Worm (Caenorhabditis elegans) whole organism, L1 larva: ENCODE data around the gene cyn-9.

Experiments
- C04F5.9 ChIP-seq: sonication (generic microtip); optimal IDR thresholded peaks from 2 replicates; lab custom pipeline; 2016; ENCODE audit warnings: missing genetic modification characterization, missing compliant biosample characterization
- C16A3.4 ChIP-seq: fragments of 150-350 bp; optimal IDR thresholded peaks from 2 replicates; lab custom pipeline; 2014; ENCODE audit warnings: missing biosample characterization, missing genetic modification characterization
- C34B4.2 ChIP-seq: sonication (generic microtip); optimal IDR thresholded peaks from 2 replicates; lab custom pipeline; 2017; ENCODE audit warnings: mild to moderate bottlenecking, missing genetic modification characterization, missing compliant biosample characterization
- F16B12.6 ChIP-seq: fragments of 150-350 bp; optimal IDR thresholded peaks from 2 replicates; lab custom pipeline; 2014; ENCODE audit warnings: missing biosample characterization, missing genetic modification characterization
- alr-1 ChIP-seq: fragments of 200-800 bp; sonication (Bioruptor generic); optimal IDR thresholded peaks from 2 replicates; lab custom pipeline; 2018; ENCODE audit warnings: borderline replicate concordance, mild to moderate bottlenecking, missing genetic modification characterization, missing compliant biosample characterization
- aly-2 ChIP-seq: fragments of 150-350 bp; optimal IDR thresholded peaks from 2 replicates; lab custom pipeline; 2014; ENCODE audit warnings: missing biosample characterization, missing genetic modification characterization
- ceh-63 ChIP-seq: fragments of 200-800 bp; sonication (Bioruptor generic); optimal IDR thresholded peaks from 2 replicates; lab custom pipeline; 2018; ENCODE audit warnings: mild to moderate bottlenecking, missing genetic modification characterization, missing compliant biosample characterization
- dsc-1 ChIP-seq: sonication (generic microtip); optimal IDR thresholded peaks from 2 replicates; lab custom pipeline; 2016; ENCODE audit warnings: mild to moderate bottlenecking, missing genetic modification characterization, missing compliant biosample characterization
- efl-3 ChIP-seq: fragments of 200-800 bp; sonication (Bioruptor generic); optimal IDR thresholded peaks from 2 replicates; lab custom pipeline; 2018; ENCODE audit warnings: mild to moderate bottlenecking, missing genetic modification characterization, missing compliant biosample characterization
- egl-13 ChIP-seq: sonication (generic microtip); optimal IDR thresholded peaks from 2 replicates; lab custom pipeline; 2016; ENCODE audit warnings: missing genotype, missing genetic modification reagents, missing genetic modification characterization, missing compliant biosample characterization
- egl-27 ChIP-seq, 2 experiments: fragments of 150-350 bp in 1 of 2; sonication (generic microtip); optimal IDR thresholded peaks; 3 replicates each; lab custom pipeline; 2017 to 2018; ENCODE audit warnings: missing biosample characterization in 2 of 2, missing genetic modification characterization in 2 of 2, missing genetic modification reagents in 2 of 2
- elt-2 ChIP-seq: sonication (generic microtip); optimal IDR thresholded peaks from 2 replicates; lab custom pipeline; 2016; ENCODE audit warnings: missing genetic modification characterization, mild to moderate bottlenecking, inconsistent platforms, missing compliant biosample characterization, missing genetic modification reagents
- ets-5 ChIP-seq: fragments of 200-800 bp; sonication (Bioruptor generic); IDR thresholded peaks from 2 replicates; pipeline ENCODE4 v1.3.6; 2022; ENCODE audit warnings: missing genetic modification characterization, missing compliant biosample characterization
- fkh-10 ChIP-seq: sonication (generic microtip); optimal IDR thresholded peaks from 2 replicates; lab custom pipeline; 2017; ENCODE audit warnings: missing biosample characterization, missing genetic modification reagents, missing genetic modification characterization
- fkh-4 ChIP-seq: sonication (generic microtip); optimal IDR thresholded peaks from 2 replicates; lab custom pipeline; 2016; ENCODE audit warnings: missing compliant biosample characterization, missing genetic modification characterization, borderline replicate concordance
- grh-1 ChIP-seq: fragments of 200-800 bp; sonication (Bioruptor generic); IDR thresholded peaks from 2 replicates; pipeline ENCODE4 v1.3.6; 2022; ENCODE audit warnings: missing genetic modification reagents, missing genetic modification characterization, missing compliant biosample characterization
- hlh-17 ChIP-seq: fragments of 200-800 bp; sonication (Bioruptor generic); optimal IDR thresholded peaks from 2 replicates; lab custom pipeline; 2018; ENCODE audit warnings: missing genetic modification characterization, mild to moderate bottlenecking, missing compliant biosample characterization, moderate library complexity, borderline replicate concordance
- hlh-4 ChIP-seq: sonication (generic microtip); optimal IDR thresholded peaks from 2 replicates; lab custom pipeline; 2016; ENCODE audit warnings: mild to moderate bottlenecking, missing genetic modification characterization, missing compliant biosample characterization
- irx-1 ChIP-seq: sonication (generic microtip); optimal IDR thresholded peaks from 2 replicates; lab custom pipeline; 2016; ENCODE audit warnings: missing genetic modification characterization, missing compliant biosample characterization
- isw-1 ChIP-seq: fragments of 200-800 bp; sonication (Bioruptor generic); IDR thresholded peaks from 2 replicates; pipeline ENCODE4 v1.3.6; 2022; ENCODE audit warnings: missing genetic modification characterization, missing compliant biosample characterization
- jun-1 ChIP-seq: fragments of 150-350 bp; optimal IDR thresholded peaks from 2 replicates; lab custom pipeline; 2014; ENCODE audit warnings: missing biosample characterization, missing genetic modification reagents, missing genetic modification characterization
- lin-15B ChIP-seq: fragments of 150-350 bp; sonication (generic microtip); optimal IDR thresholded peaks from 3 replicates; lab custom pipeline; 2014; ENCODE audit warnings: missing biosample characterization, missing genetic modification characterization
- lin-35 ChIP-seq, 2 experiments: fragments of 150-350 bp; optimal IDR thresholded peaks; 2 replicates each; lab custom pipeline; 2014; ENCODE audit warnings: missing biosample characterization in 2 of 2, missing genetic modification characterization in 2 of 2, missing genetic modification reagents in 2 of 2
- lin-39 ChIP-seq: fragments of 150-350 bp; optimal IDR thresholded peaks from 2 replicates; lab custom pipeline; 2014; ENCODE audit warnings: missing biosample characterization, missing genetic modification reagents, missing genetic modification characterization
- lir-3 ChIP-seq: sonication (generic microtip); optimal IDR thresholded peaks from 2 replicates; lab custom pipeline; 2016; ENCODE audit warnings: mild to moderate bottlenecking, missing genetic modification characterization, moderate library complexity, missing compliant biosample characterization; ENCODE audit not compliant: poor library complexity
- lsy-2 ChIP-seq, 2 experiments: fragments of 150-350 bp; optimal IDR thresholded peaks; 2 replicates each; lab custom pipeline; 2014; ENCODE audit warnings: missing biosample characterization in 2 of 2, missing genetic modification characterization in 2 of 2
- mab-9 ChIP-seq: fragments of 200-800 bp; sonication (Bioruptor generic); IDR thresholded peaks from 2 replicates; pipeline ENCODE4 v1.3.6; 2022; ENCODE audit warnings: missing genetic modification reagents, missing genetic modification characterization, missing compliant biosample characterization
- mdl-1 ChIP-seq, 2 experiments: fragments of 150-350 bp; optimal IDR thresholded peaks; 2 replicates each; lab custom pipeline; 2014 to 2017; ENCODE audit warnings: missing biosample characterization in 2 of 2, missing genetic modification characterization in 2 of 2, inconsistent platforms in 1 of 2
- mep-1 ChIP-seq: fragments of 150-350 bp; optimal IDR thresholded peaks from 2 replicates; lab custom pipeline; 2014; ENCODE audit warnings: missing biosample characterization, missing genetic modification characterization
- nhr-11 ChIP-seq: fragments of 150-350 bp; optimal IDR thresholded peaks from 2 replicates; lab custom pipeline; 2014; ENCODE audit warnings: missing biosample characterization, missing genetic modification characterization
- nhr-12 ChIP-seq: sonication (generic microtip); optimal IDR thresholded peaks from 2 replicates; lab custom pipeline; 2017; ENCODE audit warnings: missing biosample characterization, missing genetic modification characterization
- nhr-19 ChIP-seq: fragments of 200-800 bp; sonication (Bioruptor generic); conservative IDR thresholded peaks from 2 replicates; pipeline ENCODE4 v1.3.6; 2022; ENCODE audit warnings: missing genetic modification characterization, missing compliant biosample characterization
- nhr-237 ChIP-seq: fragments of 150-350 bp; optimal IDR thresholded peaks from 2 replicates; lab custom pipeline; 2014; ENCODE audit warnings: missing biosample characterization, missing genetic modification characterization
- nhr-28 ChIP-seq: fragments of 150-350 bp; optimal IDR thresholded peaks from 2 replicates; lab custom pipeline; 2014; ENCODE audit warnings: missing biosample characterization, missing genetic modification characterization
- nhr-47 ChIP-seq: sonication (generic microtip); optimal IDR thresholded peaks from 2 replicates; lab custom pipeline; 2016; ENCODE audit warnings: mild to moderate bottlenecking, missing genetic modification characterization, moderate library complexity, missing compliant biosample characterization
- nhr-71 ChIP-seq: sonication (generic microtip); optimal IDR thresholded peaks from 2 replicates; lab custom pipeline; 2016; ENCODE audit warnings: mild to moderate bottlenecking, missing genetic modification characterization, moderate library complexity, missing compliant biosample characterization
- nhr-77 ChIP-seq: fragments of 150-350 bp; optimal IDR thresholded peaks from 2 replicates; lab custom pipeline; 2014; ENCODE audit warnings: missing biosample characterization, missing genetic modification characterization
- nhr-85 ChIP-seq: sonication (generic microtip); peaks from one replicate; lab custom pipeline; 2016; ENCODE audit warnings: missing genetic modification characterization, inconsistent platforms, missing compliant biosample characterization
- pag-3 ChIP-seq: sonication (generic microtip); optimal IDR thresholded peaks from 2 replicates; lab custom pipeline; 2017; ENCODE audit warnings: missing genetic modification characterization, mild to moderate bottlenecking, missing compliant biosample characterization, antibody characterized with exemption, borderline replicate concordance; ENCODE audit not compliant: insufficient read depth
- pax-3 ChIP-seq: fragments of 200-800 bp; sonication (Bioruptor generic); optimal IDR thresholded peaks from 2 replicates; lab custom pipeline; 2018; ENCODE audit warnings: mild to moderate bottlenecking, missing genetic modification characterization, moderate library complexity, missing compliant biosample characterization
- pqm-1 ChIP-seq: sonication (generic microtip); optimal IDR thresholded peaks from 3 replicates; lab custom pipeline; 2017; ENCODE audit warnings: missing biosample characterization, missing genetic modification characterization
- rnt-1 ChIP-seq: sonication (generic microtip); optimal IDR thresholded peaks from 2 replicates; lab custom pipeline; 2016; ENCODE audit warnings: mild to moderate bottlenecking, missing genetic modification characterization, moderate library complexity, missing compliant biosample characterization
- snu-23 ChIP-seq: sonication (generic microtip); optimal IDR thresholded peaks from 2 replicates; lab custom pipeline; 2016; ENCODE audit warnings: missing genetic modification characterization, missing compliant biosample characterization
- sptf-1 ChIP-seq: fragments of 150-350 bp; optimal IDR thresholded peaks from 2 replicates; lab custom pipeline; 2014; ENCODE audit warnings: missing biosample characterization, missing genetic modification characterization
- sup-37 ChIP-seq: fragments of 200-800 bp; sonication (Bioruptor generic); optimal IDR thresholded peaks from 2 replicates; lab custom pipeline; 2018; ENCODE audit warnings: mild to moderate bottlenecking, missing genetic modification characterization, missing compliant biosample characterization
- swsn-7 ChIP-seq: sonication (generic microtip); optimal IDR thresholded peaks from 2 replicates; lab custom pipeline; 2016; ENCODE audit warnings: missing genetic modification characterization, missing compliant biosample characterization
- tlp-1 ChIP-seq: fragments of 150-350 bp; optimal IDR thresholded peaks from 2 replicates; lab custom pipeline; 2014; ENCODE audit warnings: missing biosample characterization, missing genetic modification characterization
- unc-30 ChIP-seq: sonication (generic microtip); optimal IDR thresholded peaks from 2 replicates; lab custom pipeline; 2017; ENCODE audit warnings: missing biosample characterization, missing genetic modification characterization
- unc-62 ChIP-seq: fragments of 150-350 bp; optimal IDR thresholded peaks from 2 replicates; lab custom pipeline; 2014; ENCODE audit warnings: missing biosample characterization, missing genetic modification reagents, missing genetic modification characterization
- unc-98 ChIP-seq: fragments of 200-800 bp; sonication (Bioruptor generic); IDR thresholded peaks from 2 replicates; pipeline ENCODE4 v1.3.6; 2022; ENCODE audit warnings: missing genetic modification characterization, missing compliant biosample characterization
- xbp-1 ChIP-seq: sonication (generic microtip); optimal IDR thresholded peaks from 2 replicates; lab custom pipeline; 2016; ENCODE audit warnings: missing genetic modification characterization, missing compliant biosample characterization
- zip-4 ChIP-seq: fragments of 200-800 bp; sonication (Bioruptor generic); optimal IDR thresholded peaks from 2 replicates; lab custom pipeline; 2018; ENCODE audit warnings: mild to moderate bottlenecking, missing genetic modification characterization, moderate library complexity, missing compliant biosample characterization
- ztf-11 ChIP-seq, 2 experiments: sonication (generic microtip); optimal IDR thresholded peaks; 2 replicates each; lab custom pipeline; 2016 to 2017; ENCODE audit warnings: missing genetic modification characterization in 2 of 2, missing biosample characterization in 1 of 2, missing compliant biosample characterization in 1 of 2
- ztf-4 ChIP-seq: fragments of 150-350 bp; optimal IDR thresholded peaks from 2 replicates; lab custom pipeline; 2014; ENCODE audit warnings: missing biosample characterization, missing genetic modification characterization

Gene cyn-9

DNA sequence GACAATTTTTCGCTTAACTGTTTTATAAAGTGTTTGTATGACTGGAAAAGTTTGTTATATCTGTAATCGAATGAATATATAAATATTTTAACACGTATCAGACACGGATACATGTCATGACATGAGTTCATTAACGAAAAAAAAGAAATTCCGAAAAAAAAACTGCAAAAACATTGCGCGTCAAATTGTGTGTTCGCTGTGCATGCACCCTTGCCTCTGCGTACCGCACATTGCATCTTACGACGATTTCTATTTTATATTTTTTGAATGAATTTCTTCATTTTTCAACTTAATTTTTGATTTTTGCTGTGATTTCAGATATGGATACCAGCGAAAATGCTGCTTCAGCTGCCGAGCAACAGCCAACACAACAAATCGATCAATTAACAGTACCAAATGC is 5.5 kb upstream of the cyn-9 start, which contains the start of gene wdr-5.1:
wdr-5.1 (plus strand) TSS at position 319 of the 400 bp plus-strand sequence.
- no peak for TF ChIP-seq hlh-17 (GFP tag; lab: Kevin White, UChicago)
- TF ChIP-seq nhr-77, result no peak
- TF ChIP-seq fkh-10 (GFP tag; lab: Kevin White, UChicago), result no peak
- no peak for TF ChIP-seq aly-2
- no peak for TF ChIP-seq sptf-1
- TF ChIP-seq irx-1, result no peak
- peak; percentile 54 for TF ChIP-seq nhr-71 (tag; lab: Kevin White, UChicago)
- no peak for TF ChIP-seq swsn-7 (tag; lab: Kevin White, UChicago)
- peak; percentile 48 for TF ChIP-seq xbp-1 (tag; lab: Kevin White, UChicago)
- TF ChIP-seq nhr-237 (tag; lab: Kevin White, UChicago), result no peak
- peak; percentile 22 for TF ChIP-seq nhr-47 (tag; lab: Kevin White, UChicago)
- no peak for TF ChIP-seq egl-27 (tag; optimal IDR thresholded peaks at IDR 0.05; lab: Kevin White, UChicago)
- no peak for TF ChIP-seq pag-3
- no peak for TF ChIP-seq dsc-1
- TF ChIP-seq F16B12.6, result peak; percentile 88
- no peak for TF ChIP-seq pqm-1 (tag; lab: Kevin White, UChicago)
- TF ChIP-seq ceh-63, result no peak
- TF ChIP-seq lsy-2 (tag; optimal IDR thresholded peaks at IDR 0.05; lab: Kevin White, UChicago), result peak; percentile 31 to 62
- TF ChIP-seq nhr-28 (tag; lab: Kevin White, UChicago), result no peak
- TF ChIP-seq C34B4.2 (tag; lab: Kevin White, UChicago), result no peak
- no peak for TF ChIP-seq ztf-11 (tag; optimal IDR thresholded peaks at IDR 0.05; lab: Kevin White, UChicago)
- TF ChIP-seq rnt-1 (tag; lab: Kevin White, UChicago), result no peak
- peak; percentile 46 for TF ChIP-seq snu-23 (GFP tag; lab: Kevin White, UChicago)
- TF ChIP-seq elt-2 (tag; lab: Kevin White, UChicago), result no peak
- TF ChIP-seq mab-9 (GFP tag; lab: Robert Waterston, UW), result no peak
- peak; percentile 26 for TF ChIP-seq nhr-85 (tag; lab: Kevin White, UChicago)
- no peak for TF ChIP-seq tlp-1 (tag; lab: Kevin White, UChicago)
- TF ChIP-seq fkh-4 (tag; lab: Kevin White, UChicago), result no peak
- no peak for TF ChIP-seq C04F5.9 (tag; lab: Kevin White, UChicago)
- TF ChIP-seq mep-1 (tag; lab: Kevin White, UChicago), result no peak
- no peak for TF ChIP-seq grh-1
- no peak for TF ChIP-seq unc-62 (GFP tag; lab: Kevin White, UChicago)
- no peak for TF ChIP-seq nhr-12 (tag; lab: Kevin White, UChicago)
- TF ChIP-seq lir-3 (tag; lab: Kevin White, UChicago), result no peak
- no peak for TF ChIP-seq ets-5 (GFP tag; lab: Robert Waterston, UW)
- TF ChIP-seq unc-30 (tag; lab: Kevin White, UChicago), result no peak
- no peak for TF ChIP-seq jun-1 (tag; lab: Kevin White, UChicago)
- no peak for TF ChIP-seq nhr-11 (tag; lab: Kevin White, UChicago)
- no peak for TF ChIP-seq hlh-4
- peak; percentile 21 to 47 for TF ChIP-seq lin-35 (GFP tag; optimal IDR thresholded peaks at IDR 0.05; lab: Kevin White, UChicago)
- no peak for TF ChIP-seq sup-37 (GFP tag; lab: Kevin White, UChicago)
- TF ChIP-seq mdl-1 (tag; optimal IDR thresholded peaks at IDR 0.05; lab: Kevin White, UChicago), result no peak
- TF ChIP-seq alr-1 (tag; lab: Kevin White, UChicago), result no peak
- no peak for TF ChIP-seq C16A3.4
- no peak for TF ChIP-seq pax-3
- TF ChIP-seq unc-98 (GFP tag; lab: Robert Waterston, UW), result no peak
- no peak for TF ChIP-seq lin-39 (tag; lab: Kevin White, UChicago)
- no peak for TF ChIP-seq efl-3 (GFP tag; lab: Kevin White, UChicago)
- no peak for TF ChIP-seq ztf-4 (tag; lab: Kevin White, UChicago)
- no peak for TF ChIP-seq isw-1 (GFP tag; lab: Robert Waterston, UW)
- no peak for TF ChIP-seq nhr-19 (GFP tag; lab: Robert Waterston, UW)
- no peak for TF ChIP-seq zip-4 (GFP tag; lab: Kevin White, UChicago)
- TF ChIP-seq lin-15B, result no peak
- TF ChIP-seq egl-13 (tag; lab: Kevin White, UChicago), result no peak
